Fruit fly (Drosophila melanogaster): ENCODE results near the gene Pisd.

The Pisd gene

DNA sequence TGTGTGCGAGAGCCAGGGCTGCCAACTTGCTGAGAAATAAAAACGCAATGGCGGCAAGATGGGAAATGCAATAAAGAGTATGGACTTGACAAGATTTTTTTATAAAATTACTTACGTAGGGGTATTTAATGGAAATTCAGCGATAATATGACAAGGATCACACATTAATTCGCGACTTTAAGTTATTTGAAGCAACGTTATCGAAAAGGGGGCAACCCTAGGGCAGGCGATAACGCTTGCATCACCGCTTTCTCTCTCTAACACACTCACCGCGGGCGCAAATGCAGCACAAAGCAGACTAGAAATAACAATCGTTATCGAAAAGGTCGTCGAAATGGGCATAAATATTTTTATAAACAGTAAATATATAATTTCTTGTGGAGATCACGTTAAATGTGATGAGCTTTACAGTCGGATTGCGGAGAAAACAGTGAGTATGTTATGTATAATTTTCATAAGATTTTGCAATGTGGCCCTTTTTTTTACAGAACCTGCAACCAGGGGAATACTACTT lies 2.5 kb upstream of the Pisd start, which contains the start of gene Rox8:
Gene Rox8, minus strand, starts transcription at position 268 of the 514 bp plus-strand sequence.
- 0 out of 3 replicates have a peak, but pooled peaks have one; percentile 42 for TF ChIP-seq fd96Ca (GFP tag; IDR thresholded peaks at IDR 0.05)
- TF ChIP-seq CG14655 (GFP tag; optimal IDR thresholded peaks at IDR 0.05) = no peak
- TF ChIP-seq rn (GFP tag; IDR thresholded peaks at IDR 0.05) = no peak
- TF ChIP-seq CG4496 (GFP tag; IDR thresholded peaks at IDR 0.05) = no peak
- TF ChIP-seq Pif1B (GFP tag; optimal IDR thresholded peaks at IDR 0.05) = no peak
- peak; percentile 38 for TF ChIP-seq EcR (GFP tag; optimal IDR thresholded peaks at IDR 0.05)
- TF ChIP-seq CG34367 (tag; optimal IDR thresholded peaks at IDR 0.05) = peak; percentile 1
- no peak for TF ChIP-seq CG13204 (GFP tag; optimal IDR thresholded peaks at IDR 0.05)
- peak; percentile 8; the same call in 1 of the 2 replicates for TF ChIP-seq Ets98B (GFP tag; IDR thresholded peaks at IDR 0.05)
- TF ChIP-seq CG8159 (tag; optimal IDR thresholded peaks at IDR 0.05) = peak; percentile 59
- TF ChIP-seq CG10348 (GFP tag; IDR thresholded peaks at IDR 0.05) = no peak
- no peak for TF ChIP-seq CG9948 (tag; optimal IDR thresholded peaks at IDR 0.05)
- TF ChIP-seq Pif1A (GFP tag; optimal IDR thresholded peaks at IDR 0.05) = peak; percentile 51
- TF ChIP-seq CG15710 (tag; optimal IDR thresholded peaks at IDR 0.05) = peak; percentile 58
- TF ChIP-seq D1 (tag; optimal IDR thresholded peaks at IDR 0.05) = no peak
- TF ChIP-seq CG12605 (GFP tag; IDR thresholded peaks at IDR 0.05) = no peak
- no peak for TF ChIP-seq CG8301 (tag; optimal IDR thresholded peaks at IDR 0.05)
- TF ChIP-seq gl (tag; optimal IDR thresholded peaks at IDR 0.05) = no peak
- TF ChIP-seq Snoo (tag; optimal IDR thresholded peaks at IDR 0.05) = peak; percentile 13
- no peak for TF ChIP-seq CG17806 (tag; optimal IDR thresholded peaks at IDR 0.05)
- TF ChIP-seq CG32121 (GFP tag; IDR thresholded peaks at IDR 0.05) = peak; percentile 31; the same call in 1 of the 2 replicates

DNA sequence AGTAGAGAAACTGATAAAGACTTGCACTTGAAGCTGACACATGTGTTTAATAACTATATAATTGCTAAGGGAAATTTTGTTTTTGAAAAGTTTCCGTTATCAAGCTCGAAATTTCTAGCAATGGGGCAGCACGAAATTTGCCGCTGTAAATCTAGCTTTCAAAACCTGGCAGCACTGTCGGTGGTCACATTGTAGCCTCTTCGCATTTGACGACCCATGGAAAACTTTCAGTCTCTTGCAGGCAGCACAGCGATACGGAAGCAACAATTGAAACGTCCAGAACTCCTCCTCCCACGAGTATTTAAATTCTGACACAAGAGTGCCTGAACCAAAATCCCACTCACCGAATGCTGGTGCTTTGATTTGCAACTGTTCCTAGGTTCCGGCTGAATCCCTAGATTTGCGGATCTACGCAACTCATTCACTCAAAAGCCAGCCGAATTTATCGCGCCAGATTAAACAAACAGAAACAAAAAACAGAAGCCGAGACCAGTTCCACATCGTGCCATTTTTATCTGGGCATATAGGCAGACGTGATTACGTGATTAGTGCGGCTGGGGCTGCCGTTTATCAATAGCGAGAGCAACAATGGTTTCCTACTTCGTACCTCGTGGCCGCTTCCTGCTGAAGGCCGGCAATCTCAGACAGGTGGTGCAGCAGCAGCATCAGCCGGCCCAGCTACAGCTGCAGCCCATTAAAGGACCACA lies 1.0 kb downstream of the Pisd start:
- no peak for TF ChIP-seq Pif1B (GFP tag; optimal IDR thresholded peaks at IDR 0.05)
- TF ChIP-seq CG32121 (GFP tag; IDR thresholded peaks at IDR 0.05) = 0 out of 2 replicates have a peak, but pooled peaks have one; percentile 19
- TF ChIP-seq gl (tag; optimal IDR thresholded peaks at IDR 0.05) = no peak
- no peak for TF ChIP-seq Snoo (tag; optimal IDR thresholded peaks at IDR 0.05)
- TF ChIP-seq fd96Ca (GFP tag; IDR thresholded peaks at IDR 0.05) = peak; percentile 47; the same call in 1 of the 3 replicates
- no peak for TF ChIP-seq CG17806 (tag; optimal IDR thresholded peaks at IDR 0.05)
- no peak for TF ChIP-seq rn (GFP tag; IDR thresholded peaks at IDR 0.05)
- peak; percentile 7 for TF ChIP-seq EcR (GFP tag; optimal IDR thresholded peaks at IDR 0.05)
- no peak for TF ChIP-seq CG9948 (tag; optimal IDR thresholded peaks at IDR 0.05)
- no peak for TF ChIP-seq CG13204 (GFP tag; optimal IDR thresholded peaks at IDR 0.05)
- no peak for TF ChIP-seq Ets98B (GFP tag; IDR thresholded peaks at IDR 0.05)
- TF ChIP-seq CG8159 (tag; optimal IDR thresholded peaks at IDR 0.05) = no peak
- no peak for TF ChIP-seq CG14655 (GFP tag; optimal IDR thresholded peaks at IDR 0.05)

DNA sequence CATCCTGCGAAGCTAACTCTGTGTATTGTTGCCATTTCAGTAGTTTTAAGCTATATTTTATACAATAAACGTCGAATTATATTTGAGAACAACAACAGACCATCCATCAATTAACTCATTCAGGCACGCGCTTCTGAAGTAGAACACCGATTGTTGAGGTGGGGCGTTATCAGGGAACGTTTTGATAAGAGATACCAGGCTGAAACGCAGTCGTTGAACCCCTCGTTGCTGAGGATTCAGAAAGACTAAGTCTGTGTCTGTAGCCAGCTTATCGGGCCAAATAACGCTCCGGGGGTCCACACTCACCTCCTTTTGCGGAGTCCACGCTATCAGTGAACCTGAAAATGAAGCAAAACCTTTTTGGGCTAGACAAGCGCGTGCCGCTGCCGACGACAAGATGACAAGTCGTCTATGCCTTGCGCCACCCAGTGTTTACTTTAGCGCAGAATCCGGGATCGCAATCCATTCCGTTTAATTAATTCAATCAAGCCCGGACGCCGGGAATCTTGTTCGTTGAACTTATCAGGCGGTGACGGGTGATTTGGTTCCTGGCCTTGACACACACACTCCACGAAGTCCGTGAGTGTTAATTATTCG lies 3.0 kb downstream of the Pisd start:
- TF ChIP-seq CG8301 (tag; optimal IDR thresholded peaks at IDR 0.05) (no peak), Ets98B (GFP tag; IDR thresholded peaks at IDR 0.05) (peak; percentile 76), CG13204 (GFP tag; optimal IDR thresholded peaks at IDR 0.05) (no peak), CG14655 (GFP tag; optimal IDR thresholded peaks at IDR 0.05) (no peak), EcR (GFP tag; optimal IDR thresholded peaks at IDR 0.05) (peak; percentile 89), fd96Ca (GFP tag; IDR thresholded peaks at IDR 0.05) (no peak), CG8159 (tag; optimal IDR thresholded peaks at IDR 0.05) (no peak), CG9948 (tag; optimal IDR thresholded peaks at IDR 0.05) (no peak), gl (tag; optimal IDR thresholded peaks at IDR 0.05) (no peak), Pif1B (GFP tag; optimal IDR thresholded peaks at IDR 0.05) (no peak)

DNA sequence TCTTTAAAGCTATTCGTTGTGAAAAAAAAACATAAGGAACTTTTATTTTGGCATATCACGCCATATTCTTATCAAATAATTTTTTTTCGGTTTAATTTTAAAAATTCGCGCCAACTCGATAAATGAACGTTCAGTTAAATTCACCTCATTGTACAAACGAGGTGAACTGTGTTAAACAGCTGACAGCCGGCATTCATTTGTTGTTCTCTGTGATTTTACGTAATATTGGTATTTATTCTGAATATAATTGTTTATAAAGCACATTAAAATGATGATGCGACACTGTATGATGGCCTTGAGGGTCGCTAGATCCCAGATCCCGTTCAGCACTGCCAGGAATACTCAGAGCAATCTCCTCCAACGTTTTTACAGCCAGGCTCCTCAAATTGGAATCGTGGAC lies 3.6 kb downstream of the Pisd start, which contains the start of gene CG6000:
Gene CG6000, plus strand, starts transcription at position 165 of the 400 bp plus-strand sequence.
- TF ChIP-seq CG8159 (tag; optimal IDR thresholded peaks at IDR 0.05) (no peak), CG14655 (GFP tag; optimal IDR thresholded peaks at IDR 0.05) (no peak), CG10348 (GFP tag; IDR thresholded peaks at IDR 0.05) (no peak), fd96Ca (GFP tag; IDR thresholded peaks at IDR 0.05) (no peak), Ets98B (GFP tag; IDR thresholded peaks at IDR 0.05) (no peak), Pif1A (GFP tag; optimal IDR thresholded peaks at IDR 0.05) (no peak), CG13204 (GFP tag; optimal IDR thresholded peaks at IDR 0.05) (no peak), CG32121 (GFP tag; IDR thresholded peaks at IDR 0.05) (no peak), rn (GFP tag; IDR thresholded peaks at IDR 0.05) (no peak), gl (tag; optimal IDR thresholded peaks at IDR 0.05) (no peak), Snoo (tag; optimal IDR thresholded peaks at IDR 0.05) (no peak), Pif1B (GFP tag; optimal IDR thresholded peaks at IDR 0.05) (no peak), CG34367 (tag; optimal IDR thresholded peaks at IDR 0.05) (no peak), CG8301 (tag; optimal IDR thresholded peaks at IDR 0.05) (no peak), CG4496 (GFP tag; IDR thresholded peaks at IDR 0.05) (no peak), D1 (tag; optimal IDR thresholded peaks at IDR 0.05) (no peak)

DNA sequence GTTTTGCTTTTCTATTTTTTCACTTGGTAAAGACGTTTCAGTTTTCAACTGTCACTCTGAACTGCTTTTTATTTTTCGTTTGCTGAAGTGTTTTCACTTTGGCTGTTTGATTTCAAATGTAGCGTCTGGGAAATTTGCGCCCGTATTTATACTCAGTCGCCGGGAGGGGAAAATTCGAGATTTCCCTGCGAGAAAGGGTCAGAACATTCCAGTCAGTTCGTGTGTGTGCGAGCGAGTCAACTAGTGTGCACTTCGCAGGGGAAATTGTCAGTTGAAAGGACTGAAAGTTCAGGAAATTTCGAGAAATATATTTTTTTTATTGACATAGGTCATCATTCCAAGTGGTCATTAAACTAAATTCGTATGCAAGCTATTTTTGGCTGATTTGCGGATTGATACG lies 6.6 kb downstream of the Pisd start, which contains the start of gene Hsp68:
Gene Hsp68, minus strand, starts transcription at position 123 of the 400 bp plus-strand sequence.
- TF ChIP-seq CG15710 (tag; optimal IDR thresholded peaks at IDR 0.05) (peak; percentile 10), CG9948 (tag; optimal IDR thresholded peaks at IDR 0.05) (no peak), CG10348 (GFP tag; IDR thresholded peaks at IDR 0.05) (no peak), CG4496 (GFP tag; IDR thresholded peaks at IDR 0.05) (no peak), CG8159 (tag; optimal IDR thresholded peaks at IDR 0.05) (no peak), Pif1B (GFP tag; optimal IDR thresholded peaks at IDR 0.05) (no peak), CG17806 (tag; optimal IDR thresholded peaks at IDR 0.05) (no peak), Pif1A (GFP tag; optimal IDR thresholded peaks at IDR 0.05) (no peak), fd96Ca (GFP tag; IDR thresholded peaks at IDR 0.05) (no peak), EcR (GFP tag; optimal IDR thresholded peaks at IDR 0.05) (peak; percentile 88), D1 (tag; optimal IDR thresholded peaks at IDR 0.05) (no peak), CG14655 (GFP tag; optimal IDR thresholded peaks at IDR 0.05) (no peak), gl (tag; optimal IDR thresholded peaks at IDR 0.05) (peak; percentile 1), CG8301 (tag; optimal IDR thresholded peaks at IDR 0.05) (no peak), Ets98B (GFP tag; IDR thresholded peaks at IDR 0.05) (no peak), CG32121 (GFP tag; IDR thresholded peaks at IDR 0.05) (peak; percentile 15; the same call in 1 of the 2 replicates), CG13204 (GFP tag; optimal IDR thresholded peaks at IDR 0.05) (no peak)
